Fruit fly (Drosophila melanogaster): Measurements from ENCODE around the gene vvl.

- TF ChIP-seq pan (optimal IDR thresholded peaks at IDR 0.05) (no peak), usp (GFP tag; optimal IDR thresholded peaks at IDR 0.05) (no peak), CG8478 (optimal IDR thresholded peaks at IDR 0.05) (no peak), psq (optimal IDR thresholded peaks at IDR 0.05) (no peak), Dll (optimal IDR thresholded peaks at IDR 0.05) (no peak)
Measured at dm6 chr3L:6778804-6779289, 11.1 kb upstream of the vvl start.

All from whole organism.